Worm (Caenorhabditis elegans): ENCODE measurements around the gene rcat-1.

DNA sequence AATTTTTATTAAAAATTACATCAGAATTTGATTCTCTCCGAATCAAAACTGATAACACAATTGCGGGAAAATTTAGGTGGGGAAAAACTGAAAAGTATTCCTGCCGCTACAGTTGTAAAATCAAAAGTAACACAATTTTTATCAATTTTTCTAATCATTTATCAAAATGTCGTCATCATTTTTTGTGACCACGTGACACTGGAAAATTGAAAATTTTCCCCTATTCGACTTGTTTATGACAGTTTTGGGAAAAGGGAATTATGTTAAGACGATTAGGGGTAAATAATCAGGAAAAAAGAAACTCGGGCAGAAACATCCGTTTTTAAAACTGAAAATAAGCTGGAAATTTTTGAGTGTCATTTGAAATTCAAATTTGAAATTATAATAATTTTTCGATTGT, 41.6 kb upstream of the rcat-1 start:
- TF ChIP-seq jun-1 (tag; optimal IDR thresholded peaks at IDR 0.05) = peak; percentile 67
- no peak for TF ChIP-seq nhr-11 (tag; optimal IDR thresholded peaks at IDR 0.05)
